Worm (Caenorhabditis elegans) whole organism, late embryonic: Measurements from ENCODE around the gene F27D9.13.

ENCODE experiments used
- npax-4 ChIP-seq: sonication (generic microtip); optimal IDR thresholded peaks from 2 replicates; lab custom pipeline; 2016; ENCODE audit warnings: missing genetic modification characterization, missing compliant biosample characterization
- pha-4 ChIP-seq: fragments of 150-350 bp; optimal IDR thresholded peaks from 2 replicates; lab custom pipeline; 2018; ENCODE audit warnings: missing biosample characterization, missing genetic modification reagents, missing genetic modification characterization

DNA sequence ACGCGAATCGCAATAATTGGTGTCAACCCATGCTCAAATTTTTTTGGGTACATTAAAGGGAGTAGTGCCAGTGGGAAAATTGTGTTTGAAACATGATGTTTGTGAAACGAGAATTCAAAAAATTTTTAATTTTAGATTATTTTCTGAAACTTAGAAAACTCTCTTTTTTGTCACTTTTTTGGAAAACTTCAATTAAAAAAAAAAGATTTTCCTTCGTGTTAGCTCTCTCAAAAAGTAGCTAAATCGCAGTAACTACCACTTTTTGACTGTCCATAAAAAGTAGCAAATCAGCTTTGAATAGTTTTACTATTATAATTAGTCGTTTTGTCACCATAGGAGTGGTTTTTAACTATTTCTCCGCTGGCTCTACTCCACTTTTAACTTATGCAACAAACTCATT lies 26.9 kb downstream of the F27D9.13 start:
- TF ChIP-seq npax-4 (tag; lab: Kevin White, UChicago) (no peak), pha-4 (no peak)
